Worm (Caenorhabditis elegans) whole organism, L1 larva: ENCODE measurements around the gene F41C6.6.

Experiments used
- Y116A8C.19 ChIP-seq: sonication (generic microtip); optimal IDR thresholded peaks from 2 replicates; lab custom pipeline; 2016; ENCODE audit warnings: missing compliant biosample characterization, missing genetic modification characterization, borderline replicate concordance
- ama-1 ChIP-seq: fragments of 150-350 bp; optimal IDR thresholded peaks from 2 replicates; lab custom pipeline; 2014
- blmp-1 ChIP-seq: fragments of 150-350 bp; optimal IDR thresholded peaks from 2 replicates; lab custom pipeline; 2014; ENCODE audit warnings: missing biosample characterization, missing genetic modification characterization
- dpl-1 ChIP-seq, 3 experiments: fragments of 150-350 bp in 2 of 3; sonication (generic microtip) in 1 of 3; optimal IDR thresholded peaks; 2 replicates each; lab custom pipeline; 2014 to 2017; ENCODE audit warnings: missing biosample characterization in 3 of 3, missing genetic modification characterization in 3 of 3, missing genetic modification reagents in 3 of 3
- egl-27 ChIP-seq, 2 experiments: fragments of 150-350 bp in 1 of 2; sonication (generic microtip); optimal IDR thresholded peaks; 3 replicates each; lab custom pipeline; 2017 to 2018; ENCODE audit warnings: missing biosample characterization in 2 of 2, missing genetic modification characterization in 2 of 2, missing genetic modification reagents in 2 of 2
- elt-3 ChIP-seq, 6 experiments: fragments of 150-350 bp in 1 of 6; sonication (generic microtip); optimal IDR thresholded peaks; 2 replicates each; lab custom pipeline; 2017 to 2018; ENCODE audit warnings: missing biosample characterization in 6 of 6, missing genetic modification characterization in 6 of 6, inconsistent platforms in 1 of 6
- ets-5 ChIP-seq: fragments of 200-800 bp; sonication (Bioruptor generic); IDR thresholded peaks from 2 replicates; pipeline ENCODE4 v1.3.6; 2022; ENCODE audit warnings: missing genetic modification characterization, missing compliant biosample characterization
- lir-3 ChIP-seq: sonication (generic microtip); optimal IDR thresholded peaks from 2 replicates; lab custom pipeline; 2016; ENCODE audit warnings: mild to moderate bottlenecking, missing genetic modification characterization, moderate library complexity, missing compliant biosample characterization; ENCODE audit not compliant: poor library complexity
- mdl-1 ChIP-seq, 2 experiments: fragments of 150-350 bp; optimal IDR thresholded peaks; 2 replicates each; lab custom pipeline; 2014 to 2017; ENCODE audit warnings: missing biosample characterization in 2 of 2, missing genetic modification characterization in 2 of 2, inconsistent platforms in 1 of 2
- nhr-76 ChIP-seq: sonication (generic microtip); optimal IDR thresholded peaks from 2 replicates; lab custom pipeline; 2017; ENCODE audit warnings: missing biosample characterization, missing genetic modification characterization
- nhr-77 ChIP-seq: fragments of 150-350 bp; optimal IDR thresholded peaks from 2 replicates; lab custom pipeline; 2014; ENCODE audit warnings: missing biosample characterization, missing genetic modification characterization
- nhr-84 ChIP-seq: sonication (generic microtip); optimal IDR thresholded peaks from 2 replicates; lab custom pipeline; 2017; ENCODE audit warnings: missing biosample characterization, missing genetic modification characterization
- zag-1 ChIP-seq: fragments of 150-350 bp; optimal IDR thresholded peaks from 2 replicates; lab custom pipeline; 2014; ENCODE audit warnings: missing biosample characterization, missing genetic modification characterization

DNA sequence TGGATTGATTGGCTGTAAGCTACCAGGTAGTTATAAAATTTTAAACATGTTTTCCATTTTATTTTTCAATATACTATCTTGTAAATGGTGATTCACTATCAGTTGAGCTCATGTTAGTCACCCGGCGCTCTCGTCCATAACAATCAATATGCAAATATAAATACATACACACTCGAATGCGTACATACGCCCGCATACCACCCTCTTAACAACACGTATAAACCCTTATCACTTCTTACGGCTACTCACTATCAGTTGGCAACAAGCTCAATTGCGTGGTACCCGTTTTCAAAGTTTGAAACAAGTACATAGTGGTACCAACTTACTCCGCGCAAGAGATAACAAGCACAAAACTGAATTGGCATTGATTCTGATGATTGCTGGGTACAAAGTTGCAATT is 45.3 kb upstream of the F41C6.6 start:
- TF ChIP-seq nhr-84 (tag; lab: Kevin White, UChicago) (no peak), dpl-1 (GFP tag; optimal IDR thresholded peaks at IDR 0.05; lab: Kevin White, UChicago) (no peak), nhr-77 (no peak), egl-27 (tag; optimal IDR thresholded peaks at IDR 0.05; lab: Kevin White, UChicago) (no peak), mdl-1 (tag; optimal IDR thresholded peaks at IDR 0.05; lab: Kevin White, UChicago) (no peak), elt-3 (tag; optimal IDR thresholded peaks at IDR 0.05; lab: Kevin White, UChicago) (no peak), ets-5 (no peak), zag-1 (tag; lab: Kevin White, UChicago) (no peak), lir-3 (no peak), nhr-76 (tag; lab: Kevin White, UChicago) (no peak), blmp-1 (no peak), Y116A8C.19 (tag; lab: Kevin White, UChicago) (no peak), ama-1 (lab: Kevin White, UChicago) (no peak)
